Worm (Caenorhabditis elegans) whole organism, L1 larva: ENCODE data around the gene nhr-232.
A peak's percentile ranks its signal among the peaks of the same experiment; 100 is the strongest.

Experiments
- C16A3.4 ChIP-seq: fragments of 150-350 bp; optimal IDR thresholded peaks from 2 replicates; lab custom pipeline; 2014; ENCODE audit warnings: missing biosample characterization, missing genetic modification characterization
- F16B12.6 ChIP-seq: fragments of 150-350 bp; optimal IDR thresholded peaks from 2 replicates; lab custom pipeline; 2014; ENCODE audit warnings: missing biosample characterization, missing genetic modification characterization
- alr-1 ChIP-seq: fragments of 200-800 bp; sonication (Bioruptor generic); optimal IDR thresholded peaks from 2 replicates; lab custom pipeline; 2018; ENCODE audit warnings: borderline replicate concordance, mild to moderate bottlenecking, missing genetic modification characterization, missing compliant biosample characterization
- ama-1 ChIP-seq: fragments of 150-350 bp; optimal IDR thresholded peaks from 2 replicates; lab custom pipeline; 2014
- ceh-8 ChIP-seq: fragments of 200-800 bp; sonication (Bioruptor generic); optimal IDR thresholded peaks from 2 replicates; lab custom pipeline; 2018; ENCODE audit warnings: mild to moderate bottlenecking, missing genetic modification characterization, moderate library complexity, missing compliant biosample characterization
- dsc-1 ChIP-seq: sonication (generic microtip); optimal IDR thresholded peaks from 2 replicates; lab custom pipeline; 2016; ENCODE audit warnings: mild to moderate bottlenecking, missing genetic modification characterization, missing compliant biosample characterization
- efl-1 ChIP-seq, 4 experiments: fragments of 150-350 bp; optimal IDR thresholded peaks in 3 of 4; peaks in 1 of 4; 1 replicate in 1 of 4; 2 replicates in 3 of 4; lab custom pipeline; 2014; ENCODE audit warnings: missing biosample characterization in 2 of 4, missing genetic modification characterization in 2 of 4, missing genetic modification reagents in 2 of 4
- efl-3 ChIP-seq: fragments of 200-800 bp; sonication (Bioruptor generic); optimal IDR thresholded peaks from 2 replicates; lab custom pipeline; 2018; ENCODE audit warnings: mild to moderate bottlenecking, missing genetic modification characterization, missing compliant biosample characterization
- egl-13 ChIP-seq: sonication (generic microtip); optimal IDR thresholded peaks from 2 replicates; lab custom pipeline; 2016; ENCODE audit warnings: missing genotype, missing genetic modification reagents, missing genetic modification characterization, missing compliant biosample characterization
- egl-27 ChIP-seq, 2 experiments: fragments of 150-350 bp in 1 of 2; sonication (generic microtip); optimal IDR thresholded peaks; 3 replicates each; lab custom pipeline; 2017 to 2018; ENCODE audit warnings: missing biosample characterization in 2 of 2, missing genetic modification characterization in 2 of 2, missing genetic modification reagents in 2 of 2
- elt-2 ChIP-seq: sonication (generic microtip); optimal IDR thresholded peaks from 2 replicates; lab custom pipeline; 2016; ENCODE audit warnings: missing genetic modification characterization, mild to moderate bottlenecking, inconsistent platforms, missing compliant biosample characterization, missing genetic modification reagents
- ets-5 ChIP-seq: fragments of 200-800 bp; sonication (Bioruptor generic); IDR thresholded peaks from 2 replicates; pipeline ENCODE4 v1.3.6; 2022; ENCODE audit warnings: missing genetic modification characterization, missing compliant biosample characterization
- fkh-10 ChIP-seq: sonication (generic microtip); optimal IDR thresholded peaks from 2 replicates; lab custom pipeline; 2017; ENCODE audit warnings: missing biosample characterization, missing genetic modification reagents, missing genetic modification characterization
- fkh-4 ChIP-seq: sonication (generic microtip); optimal IDR thresholded peaks from 2 replicates; lab custom pipeline; 2016; ENCODE audit warnings: missing compliant biosample characterization, missing genetic modification characterization, borderline replicate concordance
- fkh-8 ChIP-seq: sonication (generic microtip); optimal IDR thresholded peaks from 2 replicates; lab custom pipeline; 2016; ENCODE audit warnings: mild to moderate bottlenecking, missing genetic modification characterization, missing compliant biosample characterization
- fos-1 ChIP-seq: fragments of 150-350 bp; optimal IDR thresholded peaks from 2 replicates; lab custom pipeline; 2014; ENCODE audit warnings: missing biosample characterization, missing genetic modification characterization
- grh-1 ChIP-seq: fragments of 200-800 bp; sonication (Bioruptor generic); IDR thresholded peaks from 2 replicates; pipeline ENCODE4 v1.3.6; 2022; ENCODE audit warnings: missing genetic modification reagents, missing genetic modification characterization, missing compliant biosample characterization
- hlh-17 ChIP-seq: fragments of 200-800 bp; sonication (Bioruptor generic); optimal IDR thresholded peaks from 2 replicates; lab custom pipeline; 2018; ENCODE audit warnings: missing genetic modification characterization, mild to moderate bottlenecking, missing compliant biosample characterization, moderate library complexity, borderline replicate concordance
- hlh-4 ChIP-seq: sonication (generic microtip); optimal IDR thresholded peaks from 2 replicates; lab custom pipeline; 2016; ENCODE audit warnings: mild to moderate bottlenecking, missing genetic modification characterization, missing compliant biosample characterization
- lin-14 ChIP-seq: fragments of 200-800 bp; sonication (Bioruptor generic); optimal IDR thresholded peaks from 2 replicates; lab custom pipeline; 2018; ENCODE audit warnings: mild to moderate bottlenecking, missing genetic modification characterization, moderate library complexity, missing compliant biosample characterization
- lir-3 ChIP-seq: sonication (generic microtip); optimal IDR thresholded peaks from 2 replicates; lab custom pipeline; 2016; ENCODE audit warnings: mild to moderate bottlenecking, missing genetic modification characterization, moderate library complexity, missing compliant biosample characterization; ENCODE audit not compliant: poor library complexity
- lsy-2 ChIP-seq, 2 experiments: fragments of 150-350 bp; optimal IDR thresholded peaks; 2 replicates each; lab custom pipeline; 2014; ENCODE audit warnings: missing biosample characterization in 2 of 2, missing genetic modification characterization in 2 of 2
- mdl-1 ChIP-seq, 2 experiments: fragments of 150-350 bp; optimal IDR thresholded peaks; 2 replicates each; lab custom pipeline; 2014 to 2017; ENCODE audit warnings: missing biosample characterization in 2 of 2, missing genetic modification characterization in 2 of 2, inconsistent platforms in 1 of 2
- nhr-11 ChIP-seq: fragments of 150-350 bp; optimal IDR thresholded peaks from 2 replicates; lab custom pipeline; 2014; ENCODE audit warnings: missing biosample characterization, missing genetic modification characterization
- nhr-237 ChIP-seq: fragments of 150-350 bp; optimal IDR thresholded peaks from 2 replicates; lab custom pipeline; 2014; ENCODE audit warnings: missing biosample characterization, missing genetic modification characterization
- nhr-28 ChIP-seq: fragments of 150-350 bp; optimal IDR thresholded peaks from 2 replicates; lab custom pipeline; 2014; ENCODE audit warnings: missing biosample characterization, missing genetic modification characterization
- nhr-71 ChIP-seq: sonication (generic microtip); optimal IDR thresholded peaks from 2 replicates; lab custom pipeline; 2016; ENCODE audit warnings: mild to moderate bottlenecking, missing genetic modification characterization, moderate library complexity, missing compliant biosample characterization
- nhr-76 ChIP-seq: sonication (generic microtip); optimal IDR thresholded peaks from 2 replicates; lab custom pipeline; 2017; ENCODE audit warnings: missing biosample characterization, missing genetic modification characterization
- nhr-90 ChIP-seq: sonication (generic microtip); optimal IDR thresholded peaks from 2 replicates; lab custom pipeline; 2016; ENCODE audit warnings: mild to moderate bottlenecking, missing genetic modification characterization, missing compliant biosample characterization; ENCODE audit not compliant: poor library complexity
- rnt-1 ChIP-seq: sonication (generic microtip); optimal IDR thresholded peaks from 2 replicates; lab custom pipeline; 2016; ENCODE audit warnings: mild to moderate bottlenecking, missing genetic modification characterization, moderate library complexity, missing compliant biosample characterization
- skn-1 ChIP-seq: fragments of 150-350 bp; optimal IDR thresholded peaks from 2 replicates; lab custom pipeline; 2014; ENCODE audit warnings: missing biosample characterization, missing genetic modification characterization
- snu-23 ChIP-seq: sonication (generic microtip); optimal IDR thresholded peaks from 2 replicates; lab custom pipeline; 2016; ENCODE audit warnings: missing genetic modification characterization, missing compliant biosample characterization
- sptf-1 ChIP-seq: fragments of 150-350 bp; optimal IDR thresholded peaks from 2 replicates; lab custom pipeline; 2014; ENCODE audit warnings: missing biosample characterization, missing genetic modification characterization
- tbx-2 ChIP-seq: sonication (generic microtip); optimal IDR thresholded peaks from 2 replicates; lab custom pipeline; 2016; ENCODE audit warnings: missing genetic modification characterization, missing compliant biosample characterization
- tlp-1 ChIP-seq: fragments of 150-350 bp; optimal IDR thresholded peaks from 2 replicates; lab custom pipeline; 2014; ENCODE audit warnings: missing biosample characterization, missing genetic modification characterization
- unc-30 ChIP-seq: sonication (generic microtip); optimal IDR thresholded peaks from 2 replicates; lab custom pipeline; 2017; ENCODE audit warnings: missing biosample characterization, missing genetic modification characterization
- unc-62 ChIP-seq: fragments of 150-350 bp; optimal IDR thresholded peaks from 2 replicates; lab custom pipeline; 2014; ENCODE audit warnings: missing biosample characterization, missing genetic modification reagents, missing genetic modification characterization
- xbp-1 ChIP-seq: sonication (generic microtip); optimal IDR thresholded peaks from 2 replicates; lab custom pipeline; 2016; ENCODE audit warnings: missing genetic modification characterization, missing compliant biosample characterization
- zag-1 ChIP-seq: fragments of 150-350 bp; optimal IDR thresholded peaks from 2 replicates; lab custom pipeline; 2014; ENCODE audit warnings: missing biosample characterization, missing genetic modification characterization

nhr-232 gene

ce11 chrV:10275619-10276018 lies 19.6 kb downstream of the nhr-232 start, which contains the start of gene Y22F5A.11:
Gene Y22F5A.11 (minus strand): TSS chrV:10275646.
- TF ChIP-seq tlp-1 (tag; lab: Kevin White, UChicago) (no peak), lin-14 (GFP tag; lab: Kevin White, UChicago) (peak; percentile 55), fkh-10 (GFP tag; lab: Kevin White, UChicago) (peak; percentile 4), nhr-28 (tag; lab: Kevin White, UChicago) (no peak), nhr-76 (tag; lab: Kevin White, UChicago) (no peak), hlh-4 (no peak)

ce11 chrV:10276038-10276437 lies 20.1 kb downstream of the nhr-232 start:
- no peak for TF ChIP-seq alr-1 (tag; lab: Kevin White, UChicago)
- peak; percentile 99 for TF ChIP-seq hlh-4
- TF ChIP-seq ama-1 (lab: Kevin White, UChicago): no peak
- no peak for TF ChIP-seq tbx-2 (tag; lab: Kevin White, UChicago)
- TF ChIP-seq fkh-4: no peak
- no peak for TF ChIP-seq efl-1 (optimal IDR thresholded peaks at IDR 0.05; lab: Kevin White, UChicago)
- no peak for TF ChIP-seq efl-1 (GFP tag; optimal IDR thresholded peaks at IDR 0.05 in 1 of 2; lab: Kevin White, UChicago)
- TF ChIP-seq fkh-8 (tag; lab: Kevin White, UChicago): peak; percentile 39
- TF ChIP-seq zag-1 (tag; lab: Kevin White, UChicago): no peak
- no peak for TF ChIP-seq unc-30
- TF ChIP-seq dsc-1 (tag; lab: Kevin White, UChicago): peak; percentile 29
- TF ChIP-seq efl-3: no peak
- no peak for TF ChIP-seq fkh-10 (GFP tag; lab: Kevin White, UChicago)
- no peak for TF ChIP-seq nhr-90
- no peak for TF ChIP-seq hlh-17 (GFP tag; lab: Kevin White, UChicago)
- TF ChIP-seq nhr-71 (tag; lab: Kevin White, UChicago): peak; percentile 43
- no peak for TF ChIP-seq ets-5 (GFP tag; lab: Robert Waterston, UW)
- no peak for TF ChIP-seq grh-1 (GFP tag; lab: Robert Waterston, UW)
- TF ChIP-seq rnt-1 (tag; lab: Kevin White, UChicago): no peak
- TF ChIP-seq nhr-11 (tag; lab: Kevin White, UChicago): no peak
- TF ChIP-seq skn-1 (tag; lab: Kevin White, UChicago): no peak
- TF ChIP-seq snu-23: no peak
- TF ChIP-seq fos-1 (tag; lab: Kevin White, UChicago): no peak
- no peak for TF ChIP-seq lir-3 (tag; lab: Kevin White, UChicago)
- no peak for TF ChIP-seq unc-62 (GFP tag; lab: Kevin White, UChicago)
- no peak for TF ChIP-seq lsy-2 (tag; optimal IDR thresholded peaks at IDR 0.05; lab: Kevin White, UChicago)
- TF ChIP-seq nhr-237 (tag; lab: Kevin White, UChicago): no peak
- no peak for TF ChIP-seq mdl-1 (tag; optimal IDR thresholded peaks at IDR 0.05; lab: Kevin White, UChicago)
- no peak for TF ChIP-seq ceh-8
- TF ChIP-seq F16B12.6 (tag; lab: Kevin White, UChicago): no peak
- TF ChIP-seq egl-13 (tag; lab: Kevin White, UChicago): no peak
- TF ChIP-seq C16A3.4 (tag; lab: Kevin White, UChicago): no peak
- no peak for TF ChIP-seq egl-27 (tag; optimal IDR thresholded peaks at IDR 0.05; lab: Kevin White, UChicago)
- no peak for TF ChIP-seq xbp-1 (tag; lab: Kevin White, UChicago)
- TF ChIP-seq, all 84 proteins: peak for 4

- TF ChIP-seq sptf-1 (tag; lab: Kevin White, UChicago): no peak
- TF ChIP-seq elt-2 (tag; lab: Kevin White, UChicago): peak; percentile 54
- no peak for TF ChIP-seq nhr-28 (tag; lab: Kevin White, UChicago)
- no peak for TF ChIP-seq efl-1 (optimal IDR thresholded peaks at IDR 0.05; lab: Kevin White, UChicago)
- peak in 1 of 2 experiments; percentile 22 for TF ChIP-seq efl-1 (GFP tag; optimal IDR thresholded peaks at IDR 0.05 in 1 of 2; lab: Kevin White, UChicago)
- no peak for TF ChIP-seq ceh-8
- TF ChIP-seq fkh-10 (GFP tag; lab: Kevin White, UChicago): no peak
- peak; percentile 21 for TF ChIP-seq tlp-1 (tag; lab: Kevin White, UChicago)
Observed at ce11 chrV:10277579-10277978, 21.6 kb downstream of the nhr-232 start, which contains the start of gene lys-1. Gene lys-1 (plus strand): TSS chrV:10277904.
